Worm (Caenorhabditis elegans) whole organism, L4 larva: ENCODE measurements around the gene clec-51.
A peak's percentile ranks its signal among the peaks of the same experiment; 100 is the strongest.

Experiments used
- D1046.2 ChIP-seq: fragments of 200-800 bp; sonication (Bioruptor generic); IDR thresholded peaks from 2 replicates; pipeline ENCODE4 v1.3.6; 2022; ENCODE audit warnings: missing genetic modification characterization, missing compliant biosample characterization
- F37D6.2 ChIP-seq: sonication (generic microtip); optimal IDR thresholded peaks from 2 replicates; lab custom pipeline; 2016; ENCODE audit warnings: mild to moderate bottlenecking, missing genetic modification characterization, missing compliant biosample characterization
- Y105C5A.15 ChIP-seq: fragments of 200-800 bp; sonication (Bioruptor generic); IDR thresholded peaks from 2 replicates; pipeline ENCODE4 v1.3.6; 2022; ENCODE audit warnings: missing genetic modification characterization, missing compliant biosample characterization
- aha-1 ChIP-seq: fragments of 150-350 bp; peaks from one replicate; lab custom pipeline; 2014; ENCODE audit warnings: missing biosample characterization, missing genetic modification characterization
- aly-2 ChIP-seq: sonication (generic microtip); optimal IDR thresholded peaks from 2 replicates; lab custom pipeline; 2018; ENCODE audit warnings: missing biosample characterization, missing genetic modification characterization
- arid-1 ChIP-seq: fragments of 200-800 bp; sonication (Bioruptor generic); conservative IDR thresholded peaks from 2 replicates; pipeline ENCODE4 v1.3.6; 2022; ENCODE audit warnings: missing genetic modification reagents, missing genetic modification characterization, missing compliant biosample characterization
- ceh-20 ChIP-seq: fragments of 200-800 bp; sonication (Bioruptor generic); IDR thresholded peaks from 2 replicates; pipeline ENCODE4 v1.3.6; 2022; ENCODE audit warnings: missing genetic modification reagents, missing genetic modification characterization, missing compliant biosample characterization
- ceh-44 ChIP-seq: fragments of 200-800 bp; sonication (Bioruptor generic); IDR thresholded peaks from 2 replicates; pipeline ENCODE4 v1.3.6; 2022; ENCODE audit warnings: missing genetic modification reagents, missing genetic modification characterization, missing compliant biosample characterization
- ces-1 ChIP-seq: fragments of 150-350 bp; sonication (generic microtip); optimal IDR thresholded peaks from 4 replicates; lab custom pipeline; 2014; ENCODE audit warnings: missing biosample characterization, missing genetic modification reagents, missing genetic modification characterization
- ctbp-1 ChIP-seq: fragments of 200-800 bp; sonication (Bioruptor generic); IDR thresholded peaks from 2 replicates; pipeline ENCODE4 v1.3.6; 2022; ENCODE audit warnings: missing genetic modification reagents, missing genetic modification characterization, missing compliant biosample characterization
- dmd-6 ChIP-seq: fragments of 200-800 bp; sonication (Bioruptor generic); IDR thresholded peaks from 2 replicates; pipeline ENCODE4 v1.3.6; 2022; ENCODE audit warnings: missing genetic modification reagents, missing genetic modification characterization, missing compliant biosample characterization
- dmd-8 ChIP-seq: fragments of 200-800 bp; sonication (Bioruptor generic); IDR thresholded peaks from 2 replicates; pipeline ENCODE4 v1.3.6; 2022; ENCODE audit warnings: missing genetic modification characterization, missing compliant biosample characterization
- dve-1 ChIP-seq: sonication (generic microtip); optimal IDR thresholded peaks from 2 replicates; lab custom pipeline; 2017; ENCODE audit warnings: antibody characterized with exemption, mild to moderate bottlenecking, missing genetic modification characterization, missing compliant biosample characterization; ENCODE audit not compliant: insufficient read depth
- egl-43 ChIP-seq: fragments of 200-800 bp; sonication (Bioruptor generic); IDR thresholded peaks from 2 replicates; pipeline ENCODE4 v1.3.6; 2022; ENCODE audit warnings: missing genetic modification reagents, missing genetic modification characterization, missing compliant biosample characterization
- fkh-10 ChIP-seq: fragments of 150-350 bp; optimal IDR thresholded peaks from 2 replicates; lab custom pipeline; 2014; ENCODE audit warnings: missing biosample characterization, missing genetic modification reagents, missing genetic modification characterization
- fos-1 ChIP-seq: fragments of 150-350 bp; optimal IDR thresholded peaks from 2 replicates; lab custom pipeline; 2014; ENCODE audit warnings: missing biosample characterization, missing genetic modification characterization
- gei-8 ChIP-seq: fragments of 200-800 bp; sonication (Bioruptor generic); optimal IDR thresholded peaks from 2 replicates; lab custom pipeline; 2018; ENCODE audit warnings: mild to moderate bottlenecking, missing genetic modification characterization, missing compliant biosample characterization
- hlh-30 ChIP-seq: sonication (generic microtip); optimal IDR thresholded peaks from 2 replicates; lab custom pipeline; 2017; ENCODE audit warnings: antibody characterized with exemption, mild to moderate bottlenecking, missing genetic modification characterization, missing compliant biosample characterization; ENCODE audit not compliant: insufficient read depth
- hmg-1.1 ChIP-seq: fragments of 200-800 bp; sonication (Bioruptor generic); IDR thresholded peaks from 2 replicates; pipeline ENCODE4 v1.3.6; 2022; ENCODE audit warnings: missing genetic modification reagents, missing genetic modification characterization, missing compliant biosample characterization
- lin-1 ChIP-seq: fragments of 200-800 bp; sonication (Bioruptor generic); IDR thresholded peaks from 2 replicates; pipeline ENCODE4 v1.3.6; 2022; ENCODE audit warnings: missing genetic modification reagents, missing genetic modification characterization, missing compliant biosample characterization
- lin-13 ChIP-seq: fragments of 150-350 bp; optimal IDR thresholded peaks from 2 replicates; lab custom pipeline; 2014; ENCODE audit warnings: missing biosample characterization, missing genetic modification reagents, missing genetic modification characterization
- lsy-2 ChIP-seq, 2 experiments: fragments of 150-350 bp in 1 of 2; sonication (generic microtip) in 1 of 2; optimal IDR thresholded peaks; 2 replicates each; lab custom pipeline; 2014 to 2017; ENCODE audit warnings: missing biosample characterization in 2 of 2, missing genetic modification characterization in 2 of 2
- madf-9 ChIP-seq: fragments of 200-800 bp; sonication (Bioruptor generic); conservative IDR thresholded peaks from 2 replicates; pipeline ENCODE4 v1.3.6; 2022; ENCODE audit warnings: missing genetic modification reagents, missing genetic modification characterization, missing compliant biosample characterization
- mdl-1 ChIP-seq, 2 experiments: fragments of 150-350 bp in 1 of 2; sonication (generic microtip) in 1 of 2; optimal IDR thresholded peaks; 2 replicates each; lab custom pipeline; 2014 to 2017; ENCODE audit warnings: missing biosample characterization in 2 of 2, missing genetic modification characterization in 2 of 2
- mep-1 ChIP-seq: fragments of 150-350 bp; sonication (generic microtip); optimal IDR thresholded peaks from 3 replicates; lab custom pipeline; 2014; ENCODE audit warnings: missing biosample characterization, missing genetic modification characterization
- mxl-3 ChIP-seq: fragments of 200-800 bp; sonication (Bioruptor generic); optimal IDR thresholded peaks from 2 replicates; lab custom pipeline; 2018; ENCODE audit warnings: mild to moderate bottlenecking, missing genetic modification characterization, missing compliant biosample characterization
- nhr-102 ChIP-seq: sonication (generic microtip); optimal IDR thresholded peaks from 2 replicates; lab custom pipeline; 2016; ENCODE audit warnings: mild to moderate bottlenecking, missing genetic modification characterization, moderate library complexity, missing compliant biosample characterization
- nhr-11 ChIP-seq: fragments of 150-350 bp; optimal IDR thresholded peaks from 2 replicates; lab custom pipeline; 2014; ENCODE audit warnings: missing biosample characterization, missing genetic modification characterization
- nhr-77 ChIP-seq: fragments of 150-350 bp; optimal IDR thresholded peaks from 2 replicates; lab custom pipeline; 2014; ENCODE audit warnings: missing biosample characterization, missing genetic modification characterization
- pha-4 ChIP-seq, 2 experiments: fragments of 150-350 bp in 1 of 2; fragments of 200-800 bp in 1 of 2; sonication (Bioruptor generic) in 1 of 2; IDR thresholded peaks in 1 of 2; optimal IDR thresholded peaks in 1 of 2; 2 replicates each; pipeline versions ENCODE4 v1.3.6 to Lab custom; 2014 to 2022; ENCODE audit warnings: missing genetic modification characterization in 2 of 2, missing genetic modification reagents in 2 of 2, missing biosample characterization in 1 of 2, missing compliant biosample characterization in 1 of 2
- php-3 ChIP-seq: fragments of 200-800 bp; sonication (Bioruptor generic); IDR thresholded peaks from 2 replicates; pipeline ENCODE4 v1.3.6; 2022; ENCODE audit warnings: missing genetic modification reagents, missing genetic modification characterization, missing compliant biosample characterization
- pqm-1 ChIP-seq: sonication (generic microtip); optimal IDR thresholded peaks from 2 replicates; lab custom pipeline; 2017; ENCODE audit warnings: missing biosample characterization, missing genetic modification characterization
- rbr-2 ChIP-seq: sonication (generic microtip); optimal IDR thresholded peaks from 2 replicates; lab custom pipeline; 2016; ENCODE audit warnings: missing genotype, missing genetic modification characterization, missing compliant biosample characterization
- set-16 ChIP-seq: fragments of 200-800 bp; sonication (Bioruptor generic); IDR thresholded peaks from 2 replicates; pipeline ENCODE4 v1.3.6; 2022; ENCODE audit warnings: missing genetic modification reagents, missing genetic modification characterization, missing compliant biosample characterization
- skn-1 ChIP-seq: fragments of 150-350 bp; optimal IDR thresholded peaks from 2 replicates; lab custom pipeline; 2014; ENCODE audit warnings: missing biosample characterization, missing genetic modification characterization
- spr-3 ChIP-seq: fragments of 200-800 bp; sonication (Bioruptor generic); optimal IDR thresholded peaks from 2 replicates; lab custom pipeline; 2018; ENCODE audit warnings: mild to moderate bottlenecking, missing genetic modification characterization, missing compliant biosample characterization
- unc-62 ChIP-seq, 3 experiments: fragments of 150-350 bp in 1 of 3; sonication (generic microtip); optimal IDR thresholded peaks in 2 of 3; peaks in 1 of 3; 1 replicate in 1 of 3; 2 replicates in 2 of 3; lab custom pipeline; 2014 to 2017; ENCODE audit warnings: missing biosample characterization in 3 of 3, missing genetic modification characterization in 3 of 3, missing genetic modification reagents in 3 of 3, missing genotype in 1 of 3
- zag-1 ChIP-seq: fragments of 150-350 bp; optimal IDR thresholded peaks from 2 replicates; lab custom pipeline; 2014; ENCODE audit warnings: missing biosample characterization, missing genetic modification characterization
- zfp-2 ChIP-seq: sonication (generic microtip); optimal IDR thresholded peaks from 2 replicates; lab custom pipeline; 2016; ENCODE audit warnings: mild to moderate bottlenecking, missing genetic modification characterization, missing compliant biosample characterization
- zip-2 ChIP-seq: fragments of 150-350 bp; optimal IDR thresholded peaks from 2 replicates; lab custom pipeline; 2014; ENCODE audit warnings: missing biosample characterization, missing genetic modification characterization

The clec-51 gene

DNA sequence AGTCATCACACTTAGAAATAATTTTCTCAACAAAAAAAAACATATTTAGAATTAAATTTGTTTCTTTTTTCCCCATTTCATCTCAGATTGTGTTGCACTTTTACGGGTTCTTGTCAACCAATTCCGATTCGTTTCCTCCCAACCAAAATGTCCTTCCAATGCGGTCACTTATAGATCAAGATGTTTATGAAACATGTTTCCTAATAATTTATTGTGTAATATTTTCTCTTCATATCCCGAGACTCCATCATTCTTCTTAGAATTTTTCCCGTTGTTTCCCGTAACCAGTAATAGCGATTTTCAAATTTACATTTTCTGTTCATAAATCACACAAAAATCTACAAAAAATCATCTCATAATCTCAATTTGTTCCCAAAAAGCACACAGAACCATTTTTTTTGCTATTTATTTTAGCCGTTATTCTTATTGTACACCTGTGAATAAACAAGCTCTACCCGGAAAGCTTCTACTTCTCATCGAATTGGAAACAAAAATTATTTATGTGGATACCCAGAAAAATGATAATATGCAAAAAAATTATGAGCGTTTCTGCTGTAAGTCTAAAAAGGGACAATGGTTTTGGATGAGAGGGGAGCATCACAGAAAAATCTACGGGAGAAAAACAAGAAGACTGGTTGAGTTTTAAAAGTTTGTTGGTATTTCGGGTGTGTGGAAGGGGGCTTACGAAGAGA, 25.0 kb upstream of the clec-51 start:
- TF ChIP-seq arid-1 (GFP tag; lab: Robert Waterston, UW) (0 out of 2 replicates have a peak, but pooled peaks have one; percentile 17), aha-1 (tag; lab: Kevin White, UChicago) (peak; percentile 58), Y105C5A.15 (peak; percentile 7; the same call in 1 of the 2 replicates), unc-62 (GFP tag; optimal IDR thresholded peaks at IDR 0.05 in 1 of 2; lab: Kevin White, UChicago) (peak in 1 of 2 experiments; percentile 98), unc-62 (tag; optimal IDR thresholded peaks at IDR 0.05; lab: Kevin White, UChicago) (no peak), madf-9 (GFP tag; lab: Robert Waterston, UW) (no peak)

DNA sequence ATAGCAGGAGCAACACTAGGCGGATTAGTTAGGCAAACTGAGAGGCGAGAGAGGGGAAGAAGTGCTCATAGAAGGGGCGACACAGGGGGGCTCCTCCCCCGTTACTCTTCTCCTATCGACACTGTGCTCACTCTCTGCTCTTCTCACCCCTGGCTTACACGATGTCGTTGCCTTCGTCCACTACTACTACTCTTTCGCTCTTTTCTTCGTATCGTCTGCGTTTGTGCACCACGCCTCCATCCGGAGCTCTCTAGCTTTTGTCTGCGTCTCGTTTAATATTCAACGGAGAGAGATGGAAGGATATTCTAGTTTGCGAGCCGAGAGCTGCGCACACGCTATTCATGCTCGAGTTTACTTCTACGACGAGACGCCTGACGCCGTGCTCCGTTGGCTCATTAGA, 19.7 kb upstream of the clec-51 start:
- peak; percentile 61; the same call in 1 of the 2 replicates for TF ChIP-seq egl-43 (GFP tag; lab: Robert Waterston, UW)
- peak; percentile 75 for TF ChIP-seq rbr-2
- no peak for TF ChIP-seq nhr-77 (tag; lab: Kevin White, UChicago)
- 0 out of 2 replicates have a peak, but pooled peaks have one; percentile 42 for TF ChIP-seq ceh-44 (GFP tag; lab: Robert Waterston, UW)
- TF ChIP-seq skn-1 (tag; lab: Kevin White, UChicago): no peak
- TF ChIP-seq lsy-2 (tag; optimal IDR thresholded peaks at IDR 0.05; lab: Kevin White, UChicago): peak in 1 of 2 experiments; percentile 49
- peak; percentile 58 for TF ChIP-seq mep-1
- no peak for TF ChIP-seq nhr-102 (tag; lab: Kevin White, UChicago)
- no peak for TF ChIP-seq fos-1
- TF ChIP-seq zag-1 (tag; lab: Kevin White, UChicago): no peak
- TF ChIP-seq hlh-30: peak; percentile 37
- peak; percentile 35; the same call in 1 of the 2 replicates for TF ChIP-seq ctbp-1 (GFP tag; lab: Robert Waterston, UW)
- TF ChIP-seq set-16: peak; percentile 44; the same call in 1 of the 2 replicates
- TF ChIP-seq nhr-11 (tag; lab: Kevin White, UChicago): peak; percentile 71
- TF ChIP-seq pha-4 (GFP tag; IDR thresholded peaks at IDR 0.05; lab: Robert Waterston, UW): peak; percentile 34; the same call in 1 of the 2 replicates
- no peak for TF ChIP-seq pha-4 (tag; optimal IDR thresholded peaks at IDR 0.05; lab: Kevin White, UChicago)
- peak in 1 of 2 experiments; percentile 12 for TF ChIP-seq mdl-1 (tag; optimal IDR thresholded peaks at IDR 0.05; lab: Kevin White, UChicago)
- no peak for TF ChIP-seq zip-2 (tag; lab: Kevin White, UChicago)
- TF ChIP-seq ceh-20 (GFP tag; lab: Robert Waterston, UW): no peak
- no peak for TF ChIP-seq madf-9 (GFP tag; lab: Robert Waterston, UW)
- no peak for TF ChIP-seq lin-13
- TF ChIP-seq hmg-1.1 (GFP tag; lab: Robert Waterston, UW): peak; percentile 52
- peak; percentile 65 for TF ChIP-seq fkh-10
- TF ChIP-seq gei-8 (GFP tag; lab: Kevin White, UChicago): no peak
- peak; percentile 28 for TF ChIP-seq mxl-3
- TF ChIP-seq F37D6.2 (tag; lab: Kevin White, UChicago): peak; percentile 3
- no peak for TF ChIP-seq spr-3
- peak; percentile 98 for TF ChIP-seq aha-1 (tag; lab: Kevin White, UChicago)
- TF ChIP-seq dmd-6 (GFP tag; lab: Robert Waterston, UW): peak; percentile 15; the same call in 1 of the 2 replicates
- TF ChIP-seq, all 104 proteins: peak for 17

DNA sequence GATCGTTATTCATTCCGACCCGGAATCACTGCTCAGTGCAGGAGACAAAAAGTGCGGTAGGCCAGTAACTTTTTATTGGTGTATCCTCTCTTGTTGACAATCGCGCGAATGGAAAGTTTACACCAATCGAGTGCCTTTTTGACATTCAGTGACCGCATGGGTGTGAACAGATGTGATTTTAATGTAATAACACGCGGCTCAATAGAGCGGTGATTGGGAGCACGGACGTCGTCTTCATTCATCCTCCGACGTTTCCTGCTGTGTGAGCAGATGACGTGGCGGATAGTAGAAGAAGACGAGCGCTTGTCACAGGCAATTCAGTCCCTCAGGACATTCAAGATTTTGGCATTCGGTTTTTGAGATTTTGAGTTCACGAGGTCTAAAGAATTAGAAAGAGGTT, 19.0 kb upstream of the clec-51 start:
- no peak for TF ChIP-seq pqm-1 (tag; lab: Kevin White, UChicago)
- no peak for TF ChIP-seq php-3 (GFP tag; lab: Robert Waterston, UW)
- TF ChIP-seq zfp-2 (tag; lab: Kevin White, UChicago): no peak
- no peak for TF ChIP-seq dve-1 (tag; lab: Kevin White, UChicago)
- TF ChIP-seq dmd-8 (GFP tag; lab: Robert Waterston, UW): no peak
- TF ChIP-seq spr-3: no peak
- TF ChIP-seq D1046.2 (GFP tag; lab: Robert Waterston, UW): no peak
- no peak for TF ChIP-seq aly-2
- TF ChIP-seq unc-62 (GFP tag; optimal IDR thresholded peaks at IDR 0.05 in 1 of 2; lab: Kevin White, UChicago): peak in 1 of 2 experiments; percentile 16
- no peak for TF ChIP-seq unc-62 (tag; optimal IDR thresholded peaks at IDR 0.05; lab: Kevin White, UChicago)
- TF ChIP-seq aha-1 (tag; lab: Kevin White, UChicago): peak; percentile 48
- no peak for TF ChIP-seq lin-1 (GFP tag; lab: Robert Waterston, UW)
- TF ChIP-seq set-16: no peak
- no peak for TF ChIP-seq arid-1 (GFP tag; lab: Robert Waterston, UW)
- TF ChIP-seq ceh-20 (GFP tag; lab: Robert Waterston, UW): no peak
- peak; percentile 7 for TF ChIP-seq ces-1 (GFP tag; lab: Kevin White, UChicago)
- no peak for TF ChIP-seq mdl-1 (tag; optimal IDR thresholded peaks at IDR 0.05; lab: Kevin White, UChicago)
